Worm (Caenorhabditis elegans) whole organism, L4 larva: ENCODE data around the gene C25B8.8.

Source experiments
- D1046.2 ChIP-seq: fragments of 200-800 bp; sonication (Bioruptor generic); IDR thresholded peaks from 2 replicates; pipeline ENCODE4 v1.3.6; 2022; ENCODE audit warnings: missing genetic modification characterization, missing compliant biosample characterization
- F10B5.3 ChIP-seq: sonication (generic microtip); optimal IDR thresholded peaks from 2 replicates; lab custom pipeline; 2016; ENCODE audit warnings: mild to moderate bottlenecking, missing genetic modification characterization, missing compliant biosample characterization
- F26F4.8 ChIP-seq: fragments of 200-800 bp; sonication (Bioruptor generic); conservative IDR thresholded peaks from 2 replicates; pipeline ENCODE4 v1.3.6; 2022; ENCODE audit warnings: missing genetic modification characterization, missing compliant biosample characterization
- F49E8.2 ChIP-seq: sonication (generic microtip); optimal IDR thresholded peaks from 2 replicates; lab custom pipeline; 2016; ENCODE audit warnings: missing compliant biosample characterization, mild to moderate bottlenecking, missing genetic modification characterization, borderline replicate concordance
- T20F7.1 ChIP-seq: fragments of 200-800 bp; sonication (Bioruptor generic); optimal IDR thresholded peaks from 2 replicates; lab custom pipeline; 2018; ENCODE audit warnings: mild to moderate bottlenecking, missing genetic modification characterization, missing compliant biosample characterization
- aha-1 ChIP-seq: fragments of 150-350 bp; peaks from one replicate; lab custom pipeline; 2014; ENCODE audit warnings: missing biosample characterization, missing genetic modification characterization
- ama-1 ChIP-seq: fragments of 150-350 bp; optimal IDR thresholded peaks from 2 replicates; lab custom pipeline; 2014; ENCODE audit warnings: inconsistent platforms, mixed read lengths
- arid-1 ChIP-seq: fragments of 200-800 bp; sonication (Bioruptor generic); conservative IDR thresholded peaks from 2 replicates; pipeline ENCODE4 v1.3.6; 2022; ENCODE audit warnings: missing genetic modification reagents, missing genetic modification characterization, missing compliant biosample characterization
- ceh-62 ChIP-seq: sonication (generic microtip); optimal IDR thresholded peaks from 2 replicates; lab custom pipeline; 2017; ENCODE audit warnings: missing biosample characterization, missing genetic modification characterization
- ceh-82 ChIP-seq: sonication (generic microtip); optimal IDR thresholded peaks from 2 replicates; lab custom pipeline; 2017; ENCODE audit warnings: missing biosample characterization, missing genetic modification characterization
- ces-1 ChIP-seq: fragments of 150-350 bp; sonication (generic microtip); optimal IDR thresholded peaks from 4 replicates; lab custom pipeline; 2014; ENCODE audit warnings: missing biosample characterization, missing genetic modification reagents, missing genetic modification characterization
- ctbp-1 ChIP-seq: fragments of 200-800 bp; sonication (Bioruptor generic); IDR thresholded peaks from 2 replicates; pipeline ENCODE4 v1.3.6; 2022; ENCODE audit warnings: missing genetic modification reagents, missing genetic modification characterization, missing compliant biosample characterization
- daf-12 ChIP-seq: fragments of 150-350 bp; optimal IDR thresholded peaks from 2 replicates; lab custom pipeline; 2014; ENCODE audit warnings: missing biosample characterization, missing genetic modification reagents, missing genetic modification characterization
- dmd-9 ChIP-seq: fragments of 200-800 bp; sonication (Bioruptor generic); IDR thresholded peaks from 2 replicates; pipeline ENCODE4 v1.3.6; 2022; ENCODE audit warnings: missing genetic modification reagents, missing genetic modification characterization, missing compliant biosample characterization
- dpl-1 ChIP-seq: fragments of 150-350 bp; optimal IDR thresholded peaks from 2 replicates; lab custom pipeline; 2014; ENCODE audit warnings: missing biosample characterization, missing genetic modification reagents, missing genetic modification characterization
- duxl-1 ChIP-seq: sonication (generic microtip); optimal IDR thresholded peaks from 2 replicates; lab custom pipeline; 2016; ENCODE audit warnings: mild to moderate bottlenecking, missing genetic modification characterization, moderate library complexity, missing compliant biosample characterization; ENCODE audit not compliant: poor library complexity
- egl-27 ChIP-seq: sonication (generic microtip); optimal IDR thresholded peaks from 3 replicates; lab custom pipeline; 2017; ENCODE audit warnings: missing biosample characterization, missing genetic modification reagents, missing genetic modification characterization
- fos-1 ChIP-seq: fragments of 150-350 bp; optimal IDR thresholded peaks from 2 replicates; lab custom pipeline; 2014; ENCODE audit warnings: missing biosample characterization, missing genetic modification characterization
- hlh-11 ChIP-seq: fragments of 200-800 bp; sonication (Bioruptor generic); optimal IDR thresholded peaks from 2 replicates; lab custom pipeline; 2018; ENCODE audit warnings: mild to moderate bottlenecking, missing genetic modification characterization, missing compliant biosample characterization
- hlh-30 ChIP-seq: sonication (generic microtip); optimal IDR thresholded peaks from 2 replicates; lab custom pipeline; 2017; ENCODE audit warnings: antibody characterized with exemption, mild to moderate bottlenecking, missing genetic modification characterization, missing compliant biosample characterization; ENCODE audit not compliant: insufficient read depth
- jun-1 ChIP-seq: fragments of 150-350 bp; optimal IDR thresholded peaks from 2 replicates; lab custom pipeline; 2014; ENCODE audit warnings: missing biosample characterization, missing genetic modification reagents, missing genetic modification characterization
- lin-1 ChIP-seq: fragments of 200-800 bp; sonication (Bioruptor generic); IDR thresholded peaks from 2 replicates; pipeline ENCODE4 v1.3.6; 2022; ENCODE audit warnings: missing genetic modification reagents, missing genetic modification characterization, missing compliant biosample characterization
- lin-38 ChIP-seq: fragments of 200-800 bp; sonication (Bioruptor generic); IDR thresholded peaks from 2 replicates; pipeline ENCODE4 v1.3.6; 2022; ENCODE audit warnings: missing genetic modification reagents, missing genetic modification characterization, missing compliant biosample characterization
- lin-39 ChIP-seq: fragments of 150-350 bp; optimal IDR thresholded peaks from 2 replicates; lab custom pipeline; 2014; ENCODE audit warnings: missing biosample characterization, missing genetic modification reagents, missing genetic modification characterization
- lir-3 ChIP-seq: sonication (generic microtip); optimal IDR thresholded peaks from 2 replicates; lab custom pipeline; 2016; ENCODE audit warnings: mild to moderate bottlenecking, missing genetic modification characterization, missing compliant biosample characterization
- madf-5 ChIP-seq, 2 experiments: fragments of 200-800 bp; sonication (Bioruptor generic); IDR thresholded peaks; 2 replicates each; pipeline ENCODE4 v1.3.6; 2022; ENCODE audit warnings: missing compliant biosample characterization in 2 of 2, missing genetic modification characterization in 2 of 2
- mdl-1 ChIP-seq, 2 experiments: fragments of 150-350 bp in 1 of 2; sonication (generic microtip) in 1 of 2; optimal IDR thresholded peaks; 2 replicates each; lab custom pipeline; 2014 to 2017; ENCODE audit warnings: missing biosample characterization in 2 of 2, missing genetic modification characterization in 2 of 2
- mdt-29 ChIP-seq: fragments of 200-800 bp; sonication (Bioruptor generic); IDR thresholded peaks from 2 replicates; pipeline ENCODE4 v1.3.6; 2022; ENCODE audit warnings: missing genetic modification reagents, missing genetic modification characterization, missing compliant biosample characterization
- nhr-102 ChIP-seq: sonication (generic microtip); optimal IDR thresholded peaks from 2 replicates; lab custom pipeline; 2016; ENCODE audit warnings: mild to moderate bottlenecking, missing genetic modification characterization, moderate library complexity, missing compliant biosample characterization
- nhr-11 ChIP-seq: fragments of 150-350 bp; optimal IDR thresholded peaks from 2 replicates; lab custom pipeline; 2014; ENCODE audit warnings: missing biosample characterization, missing genetic modification characterization
- nhr-25 ChIP-seq: sonication (generic microtip); optimal IDR thresholded peaks from 2 replicates; lab custom pipeline; 2017; ENCODE audit warnings: missing genetic modification characterization, mild to moderate bottlenecking, missing compliant biosample characterization, antibody characterized with exemption, moderate library complexity, borderline replicate concordance; ENCODE audit not compliant: insufficient read depth
- nhr-42 ChIP-seq: fragments of 200-800 bp; sonication (Bioruptor generic); IDR thresholded peaks from 2 replicates; pipeline ENCODE4 v1.3.6; 2022; ENCODE audit warnings: missing genetic modification characterization, missing compliant biosample characterization
- nhr-6 ChIP-seq: fragments of 150-350 bp; optimal IDR thresholded peaks from 2 replicates; lab custom pipeline; 2014; ENCODE audit warnings: missing biosample characterization, missing genetic modification characterization
- nhr-76 ChIP-seq: fragments of 150-350 bp; optimal IDR thresholded peaks from 2 replicates; lab custom pipeline; 2014; ENCODE audit warnings: missing biosample characterization, missing genetic modification characterization
- php-3 ChIP-seq: fragments of 200-800 bp; sonication (Bioruptor generic); IDR thresholded peaks from 2 replicates; pipeline ENCODE4 v1.3.6; 2022; ENCODE audit warnings: missing genetic modification reagents, missing genetic modification characterization, missing compliant biosample characterization
- saeg-2 ChIP-seq: fragments of 200-800 bp; sonication (Bioruptor generic); IDR thresholded peaks from 2 replicates; pipeline ENCODE4 v1.3.6; 2022; ENCODE audit warnings: missing genetic modification reagents, missing genetic modification characterization, missing compliant biosample characterization
- sdz-12 ChIP-seq: fragments of 200-800 bp; sonication (Bioruptor generic); optimal IDR thresholded peaks from 2 replicates; lab custom pipeline; 2018; ENCODE audit warnings: mild to moderate bottlenecking, missing genetic modification characterization, missing compliant biosample characterization
- set-16 ChIP-seq: fragments of 200-800 bp; sonication (Bioruptor generic); IDR thresholded peaks from 2 replicates; pipeline ENCODE4 v1.3.6; 2022; ENCODE audit warnings: missing genetic modification reagents, missing genetic modification characterization, missing compliant biosample characterization
- snpc-1.2 ChIP-seq: fragments of 200-800 bp; sonication (Bioruptor generic); IDR thresholded peaks from 2 replicates; pipeline ENCODE4 v1.3.6; 2022; ENCODE audit warnings: missing genetic modification reagents, missing genetic modification characterization, missing compliant biosample characterization
- snpc-4 ChIP-seq: fragments of 150-350 bp; optimal IDR thresholded peaks from 2 replicates; lab custom pipeline; 2014; ENCODE audit warnings: missing biosample characterization, missing genetic modification characterization
- spr-1 ChIP-seq: sonication (generic microtip); optimal IDR thresholded peaks from 2 replicates; lab custom pipeline; 2016; ENCODE audit warnings: mild to moderate bottlenecking, missing genetic modification characterization, missing compliant biosample characterization
- unc-130 ChIP-seq: sonication (generic microtip); optimal IDR thresholded peaks from 2 replicates; lab custom pipeline; 2016; ENCODE audit warnings: missing genetic modification reagents, missing genetic modification characterization, missing compliant biosample characterization
- unc-39 ChIP-seq: sonication (generic microtip); optimal IDR thresholded peaks from 2 replicates; lab custom pipeline; 2017; ENCODE audit warnings: missing biosample characterization, missing genetic modification characterization
- zip-2 ChIP-seq: fragments of 150-350 bp; optimal IDR thresholded peaks from 2 replicates; lab custom pipeline; 2014; ENCODE audit warnings: missing biosample characterization, missing genetic modification characterization
- ztf-7 ChIP-seq: fragments of 150-350 bp; optimal IDR thresholded peaks from 2 replicates; lab custom pipeline; 2014; ENCODE audit warnings: missing biosample characterization, missing genetic modification characterization

The C25B8.8 gene

ce11 chrX:6609251-6609650 is 566 bp upstream of the C25B8.8 start:
- no peak for TF ChIP-seq madf-5 (GFP tag; IDR thresholded peaks at IDR 0.05; lab: Robert Waterston, UW)
- TF ChIP-seq lin-39 (tag; lab: Kevin White, UChicago): no peak
- TF ChIP-seq sdz-12: no peak
- peak; percentile 34 for TF ChIP-seq T20F7.1 (GFP tag; lab: Kevin White, UChicago)
- TF ChIP-seq unc-39 (tag; lab: Kevin White, UChicago): no peak
- no peak for TF ChIP-seq ceh-82 (tag; lab: Kevin White, UChicago)
- 0 out of 2 replicates have a peak, but pooled peaks have one; percentile 16 for TF ChIP-seq nhr-42 (GFP tag; lab: Robert Waterston, UW)
- TF ChIP-seq lin-38 (GFP tag; lab: Robert Waterston, UW): peak; percentile 26
- peak; percentile 42 for TF ChIP-seq nhr-102 (tag; lab: Kevin White, UChicago)
- no peak for TF ChIP-seq ztf-7 (tag; lab: Kevin White, UChicago)
- no peak for TF ChIP-seq hlh-30 (tag; lab: Kevin White, UChicago)
- TF ChIP-seq D1046.2 (GFP tag; lab: Robert Waterston, UW): no peak
- no peak for TF ChIP-seq nhr-25 (tag; lab: Kevin White, UChicago)
- TF ChIP-seq lin-1: no peak
- TF ChIP-seq nhr-6 (tag; lab: Kevin White, UChicago): no peak
- no peak for TF ChIP-seq lir-3 (tag; lab: Kevin White, UChicago)
- no peak for TF ChIP-seq saeg-2 (GFP tag; lab: Robert Waterston, UW)
- no peak for TF ChIP-seq unc-130 (GFP tag; lab: Kevin White, UChicago)
- TF ChIP-seq hlh-11: peak; percentile 6

- TF ChIP-seq dmd-9 (GFP tag; lab: Robert Waterston, UW): no peak
- no peak for TF ChIP-seq zip-2 (tag; lab: Kevin White, UChicago)
- TF ChIP-seq nhr-42 (GFP tag; lab: Robert Waterston, UW): no peak
- TF ChIP-seq duxl-1 (tag; lab: Kevin White, UChicago): no peak
- TF ChIP-seq F49E8.2 (tag; lab: Kevin White, UChicago): no peak
- no peak for TF ChIP-seq ztf-7 (tag; lab: Kevin White, UChicago)
- no peak for TF ChIP-seq nhr-6 (tag; lab: Kevin White, UChicago)
- no peak for TF ChIP-seq nhr-11 (tag; lab: Kevin White, UChicago)
- TF ChIP-seq snpc-4 (tag; lab: Kevin White, UChicago): no peak
- TF ChIP-seq nhr-102 (tag; lab: Kevin White, UChicago): no peak
- TF ChIP-seq nhr-76: no peak
- no peak for TF ChIP-seq F26F4.8 (GFP tag; lab: Robert Waterston, UW)
- no peak for TF ChIP-seq ces-1 (GFP tag; lab: Kevin White, UChicago)
- no peak for TF ChIP-seq jun-1 (tag; lab: Kevin White, UChicago)
- TF ChIP-seq lir-3 (tag; lab: Kevin White, UChicago): no peak
- no peak for TF ChIP-seq dpl-1 (GFP tag; lab: Kevin White, UChicago)
- TF ChIP-seq ama-1 (lab: Kevin White, UChicago): no peak
- no peak for TF ChIP-seq ctbp-1 (GFP tag; lab: Robert Waterston, UW)
- no peak for TF ChIP-seq snpc-1.2 (GFP tag; lab: Robert Waterston, UW)
- TF ChIP-seq, all 104 proteins: peak for 0
Measured at ce11 chrX:6613537-6613936, 3.7 kb downstream of the C25B8.8 start.

ce11 chrX:6617622-6618021 is 7.8 kb downstream of the C25B8.8 start:
- TF ChIP-seq arid-1 (GFP tag; lab: Robert Waterston, UW): no peak
- no peak for TF ChIP-seq spr-1 (tag; lab: Kevin White, UChicago)
- TF ChIP-seq T20F7.1 (GFP tag; lab: Kevin White, UChicago): no peak
- TF ChIP-seq nhr-11 (tag; lab: Kevin White, UChicago): no peak
- TF ChIP-seq ceh-62 (tag; lab: Kevin White, UChicago): no peak
- TF ChIP-seq mdt-29 (GFP tag; lab: Robert Waterston, UW): no peak
- no peak for TF ChIP-seq fos-1
- TF ChIP-seq egl-27: no peak
- TF ChIP-seq nhr-42 (GFP tag; lab: Robert Waterston, UW): no peak
- no peak for TF ChIP-seq daf-12 (tag; lab: Kevin White, UChicago)
- TF ChIP-seq aha-1 (tag; lab: Kevin White, UChicago): no peak
- no peak for TF ChIP-seq F10B5.3 (tag; lab: Kevin White, UChicago)
- no peak for TF ChIP-seq set-16 (GFP tag; lab: Robert Waterston, UW)
- no peak for TF ChIP-seq php-3 (GFP tag; lab: Robert Waterston, UW)
- no peak for TF ChIP-seq mdl-1 (tag; optimal IDR thresholded peaks at IDR 0.05; lab: Kevin White, UChicago)
- TF ChIP-seq, all 104 proteins: peak for 0
